Worm (Caenorhabditis elegans) whole organism, L4/young adult: Measurements from ENCODE around the gene prk-1.

Source experiments
- W03F9.2 ChIP-seq: fragments of 150-350 bp; optimal IDR thresholded peaks from 2 replicates; lab custom pipeline; 2014; ENCODE audit warnings: missing biosample characterization, missing genetic modification characterization
- him-1 ChIP-seq: sonication (generic microtip); optimal IDR thresholded peaks from 2 replicates; lab custom pipeline; 2016; ENCODE audit warnings: missing genotype, missing genetic modification reagents, missing genetic modification characterization, missing compliant biosample characterization

DNA sequence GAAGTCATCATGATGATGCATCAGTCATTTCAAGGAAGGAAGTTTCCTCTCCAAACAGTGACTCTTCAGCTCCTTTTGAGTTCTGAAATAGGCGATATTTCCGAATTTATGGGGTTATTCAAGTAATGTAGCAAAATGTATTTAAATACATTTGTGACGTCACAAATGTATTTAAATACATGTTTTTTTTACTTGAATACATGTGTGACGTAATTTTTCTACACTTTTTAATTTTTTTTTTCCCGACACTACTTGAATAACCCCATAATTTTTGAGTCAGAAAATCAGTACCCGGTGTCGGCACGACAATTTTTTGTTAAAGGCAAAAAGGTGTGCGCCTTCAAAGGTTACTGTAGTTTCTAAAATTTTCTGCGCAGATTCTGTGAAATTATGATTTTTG lies 15.0 kb upstream of the prk-1 start:
- TF ChIP-seq W03F9.2 (tag; lab: Kevin White, UChicago) (no peak), him-1 (no peak)
